Worm (Caenorhabditis elegans) whole organism, L2 larva: ENCODE data around the gene gmap-2.

Source experiments
- C34F6.9 ChIP-seq: fragments of 150-350 bp; optimal IDR thresholded peaks from 2 replicates; lab custom pipeline; 2014; ENCODE audit warnings: missing biosample characterization, missing genetic modification characterization
- F13H6.1 ChIP-seq: sonication (generic microtip); optimal IDR thresholded peaks from 2 replicates; lab custom pipeline; 2016; ENCODE audit warnings: missing genetic modification characterization, missing compliant biosample characterization
- Y55F3AM.14 ChIP-seq: fragments of 200-800 bp; sonication (Bioruptor generic); optimal IDR thresholded peaks from 2 replicates; lab custom pipeline; 2018; ENCODE audit warnings: mild to moderate bottlenecking, missing genetic modification characterization, missing compliant biosample characterization
- ZK546.5 ChIP-seq: sonication (generic microtip); optimal IDR thresholded peaks from 2 replicates; lab custom pipeline; 2017; ENCODE audit warnings: missing biosample characterization, missing genetic modification characterization
- alr-1 ChIP-seq: fragments of 150-350 bp; optimal IDR thresholded peaks from 2 replicates; lab custom pipeline; 2014; ENCODE audit warnings: missing biosample characterization, missing genetic modification characterization
- blmp-1 ChIP-seq: sonication (generic microtip); optimal IDR thresholded peaks from 2 replicates; lab custom pipeline; 2017; ENCODE audit warnings: missing genetic modification characterization, mild to moderate bottlenecking, missing compliant biosample characterization, antibody characterized with exemption, moderate library complexity; ENCODE audit not compliant: insufficient read depth
- ceh-82 ChIP-seq: fragments of 150-350 bp; optimal IDR thresholded peaks from 2 replicates; lab custom pipeline; 2014; ENCODE audit warnings: missing biosample characterization, missing genetic modification characterization
- dmd-4 ChIP-seq: sonication (generic microtip); optimal IDR thresholded peaks from 2 replicates; lab custom pipeline; 2017; ENCODE audit warnings: missing biosample characterization, missing genetic modification characterization
- egl-27 ChIP-seq: sonication (generic microtip); optimal IDR thresholded peaks from 3 replicates; lab custom pipeline; 2017; ENCODE audit warnings: missing biosample characterization, missing genetic modification reagents, missing genetic modification characterization
- elt-1 ChIP-seq: fragments of 150-350 bp; optimal IDR thresholded peaks from 2 replicates; lab custom pipeline; 2014; ENCODE audit warnings: missing biosample characterization, missing genetic modification characterization
- elt-3 ChIP-seq: sonication (generic microtip); optimal IDR thresholded peaks from 2 replicates; lab custom pipeline; 2017; ENCODE audit warnings: missing biosample characterization, missing genetic modification characterization
- fos-1 ChIP-seq: fragments of 150-350 bp; optimal IDR thresholded peaks from 2 replicates; lab custom pipeline; 2014; ENCODE audit warnings: missing biosample characterization, missing genetic modification characterization
- gmeb-1 ChIP-seq: fragments of 150-350 bp; optimal IDR thresholded peaks from 2 replicates; lab custom pipeline; 2014; ENCODE audit warnings: missing biosample characterization, missing genetic modification characterization
- lin-13 ChIP-seq: fragments of 150-350 bp; optimal IDR thresholded peaks from 2 replicates; lab custom pipeline; 2014; ENCODE audit warnings: missing biosample characterization, missing genetic modification reagents, missing genetic modification characterization
- lin-39 ChIP-seq: fragments of 150-350 bp; optimal IDR thresholded peaks from 2 replicates; lab custom pipeline; 2014; ENCODE audit warnings: missing biosample characterization, missing genetic modification reagents, missing genetic modification characterization
- lsy-2 ChIP-seq, 2 experiments: fragments of 150-350 bp in 1 of 2; sonication (generic microtip) in 1 of 2; optimal IDR thresholded peaks; 2 replicates each; lab custom pipeline; 2014 to 2017; ENCODE audit warnings: missing biosample characterization in 2 of 2, missing genetic modification characterization in 2 of 2
- mbf-1 ChIP-seq: sonication (generic microtip); optimal IDR thresholded peaks from 2 replicates; lab custom pipeline; 2017; ENCODE audit warnings: missing biosample characterization, missing genetic modification characterization
- nhr-129 ChIP-seq: fragments of 150-350 bp; optimal IDR thresholded peaks from 2 replicates; lab custom pipeline; 2014; ENCODE audit warnings: missing biosample characterization, missing genetic modification characterization
- nhr-21 ChIP-seq: fragments of 150-350 bp; optimal IDR thresholded peaks from 2 replicates; lab custom pipeline; 2014; ENCODE audit warnings: missing biosample characterization, missing genetic modification characterization
- nhr-237 ChIP-seq: fragments of 150-350 bp; optimal IDR thresholded peaks from 2 replicates; lab custom pipeline; 2014; ENCODE audit warnings: missing biosample characterization, missing genetic modification characterization
- nhr-25 ChIP-seq: fragments of 150-350 bp; sonication (generic microtip); optimal IDR thresholded peaks from 3 replicates; lab custom pipeline; 2014; ENCODE audit warnings: missing biosample characterization, missing genetic modification characterization
- nhr-6 ChIP-seq: fragments of 150-350 bp; optimal IDR thresholded peaks from 2 replicates; lab custom pipeline; 2014; ENCODE audit warnings: missing biosample characterization, missing genetic modification characterization
- nhr-77 ChIP-seq: fragments of 150-350 bp; optimal IDR thresholded peaks from 2 replicates; lab custom pipeline; 2014; ENCODE audit warnings: missing biosample characterization, missing genetic modification characterization
- skn-1 ChIP-seq: sonication (generic microtip); optimal IDR thresholded peaks from 2 replicates; lab custom pipeline; 2017; ENCODE audit warnings: missing biosample characterization, missing genetic modification characterization
- sma-3 ChIP-seq: sonication (generic microtip); optimal IDR thresholded peaks from 2 replicates; lab custom pipeline; 2016; ENCODE audit warnings: missing genetic modification reagents, missing genetic modification characterization, missing compliant biosample characterization
- sma-9 ChIP-seq, 2 experiments: fragments of 150-350 bp in 1 of 2; sonication (generic microtip) in 1 of 2; optimal IDR thresholded peaks; 2 replicates each; lab custom pipeline; 2014 to 2016; ENCODE audit warnings: missing genetic modification characterization in 2 of 2, mild to moderate bottlenecking in 1 of 2, missing biosample characterization in 1 of 2, missing compliant biosample characterization in 1 of 2, missing genetic modification reagents in 1 of 2, moderate library complexity in 1 of 2
- snpc-4 ChIP-seq: fragments of 150-350 bp; optimal IDR thresholded peaks from 2 replicates; lab custom pipeline; 2014; ENCODE audit warnings: missing biosample characterization, missing genetic modification characterization
- unc-39 ChIP-seq: fragments of 150-350 bp; optimal IDR thresholded peaks from 2 replicates; lab custom pipeline; 2014; ENCODE audit warnings: missing biosample characterization, missing genetic modification characterization
- unc-55 ChIP-seq: fragments of 150-350 bp; sonication (generic microtip); optimal IDR thresholded peaks from 3 replicates; lab custom pipeline; 2014; ENCODE audit warnings: missing biosample characterization, missing genetic modification reagents, missing genetic modification characterization
- zag-1 ChIP-seq: fragments of 150-350 bp; optimal IDR thresholded peaks from 2 replicates; lab custom pipeline; 2014; ENCODE audit warnings: missing biosample characterization, missing genetic modification characterization
- ztf-4 ChIP-seq: fragments of 150-350 bp; optimal IDR thresholded peaks from 2 replicates; lab custom pipeline; 2014; ENCODE audit warnings: missing biosample characterization, missing genetic modification characterization

The gmap-2 gene

DNA sequence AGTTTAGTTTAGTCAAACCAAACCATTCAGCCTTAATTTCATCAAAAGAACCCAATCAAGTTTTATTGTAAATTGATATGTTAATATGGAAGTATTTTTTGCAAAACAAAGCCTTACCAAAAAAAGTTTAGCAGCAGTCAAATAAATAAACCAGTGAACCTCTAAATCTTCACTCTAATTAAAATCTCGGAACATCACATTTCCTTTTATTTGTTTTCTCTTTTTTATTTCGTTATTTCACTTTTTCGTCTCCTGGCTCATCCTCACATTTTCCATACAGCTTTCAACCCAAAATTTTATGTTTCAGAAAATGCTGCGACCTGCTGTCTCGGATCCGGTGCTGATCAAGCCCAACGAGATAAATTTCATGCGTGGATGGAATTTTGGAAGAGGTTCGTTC, 13.1 kb downstream of the gmap-2 start, which contains the start of gene C34E7.3:
C34E7.3 (plus strand) TSS at position 301 of the 400 bp plus-strand sequence.
- TF ChIP-seq lsy-2 (tag; optimal IDR thresholded peaks at IDR 0.05; lab: Kevin White, UChicago) (no peak), sma-9 (GFP tag; optimal IDR thresholded peaks at IDR 0.05; lab: Kevin White, UChicago) (no peak), sma-9 (tag; optimal IDR thresholded peaks at IDR 0.05; lab: Kevin White, UChicago) (no peak), elt-1 (tag; lab: Kevin White, UChicago) (no peak), egl-27 (no peak), nhr-21 (tag; lab: Kevin White, UChicago) (no peak), F13H6.1 (tag; lab: Kevin White, UChicago) (no peak), dmd-4 (tag; lab: Kevin White, UChicago) (no peak), ztf-4 (tag; lab: Kevin White, UChicago) (no peak), elt-3 (no peak), mbf-1 (tag; lab: Kevin White, UChicago) (no peak), ZK546.5 (tag; lab: Kevin White, UChicago) (no peak), alr-1 (tag; lab: Kevin White, UChicago) (no peak), zag-1 (tag; lab: Kevin White, UChicago) (no peak), nhr-237 (tag; lab: Kevin White, UChicago) (no peak), ceh-82 (no peak)

DNA sequence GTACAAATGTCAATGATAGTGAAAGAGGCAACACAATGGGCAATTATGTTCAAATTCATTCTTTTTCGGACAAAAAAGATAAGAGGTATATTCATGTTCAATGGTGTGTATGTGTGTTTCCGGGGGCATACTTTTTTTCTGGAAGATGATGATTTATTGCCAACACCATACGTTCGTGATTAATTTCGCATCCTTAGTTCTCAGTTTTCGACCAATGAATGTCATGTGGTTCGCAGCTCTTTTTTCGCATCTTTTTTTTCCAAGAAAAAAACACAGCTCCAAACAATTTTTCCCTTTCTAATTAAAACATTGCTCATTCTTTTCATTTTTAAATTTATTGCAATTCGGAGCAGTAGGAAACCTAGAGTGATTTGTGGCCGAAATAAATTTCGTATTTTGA, 14.3 kb downstream of the gmap-2 start:
- TF ChIP-seq Y55F3AM.14 (GFP tag; lab: Kevin White, UChicago) (no peak), fos-1 (tag; lab: Kevin White, UChicago) (peak; percentile 32), egl-27 (no peak), nhr-237 (tag; lab: Kevin White, UChicago) (no peak)

- TF ChIP-seq unc-55 (GFP tag; lab: Kevin White, UChicago) (peak; percentile 35), Y55F3AM.14 (GFP tag; lab: Kevin White, UChicago) (no peak), nhr-21 (tag; lab: Kevin White, UChicago) (no peak), lsy-2 (tag; optimal IDR thresholded peaks at IDR 0.05; lab: Kevin White, UChicago) (no peak)
These were observed 16.1 kb downstream of the gmap-2 start for ce11 chrX:12926998-12927397.

- no peak for TF ChIP-seq gmeb-1 (tag; lab: Kevin White, UChicago)
These were observed 24.6 kb downstream of the gmap-2 start for ce11 chrX:12918454-12918853.

ce11 chrX:12916418-12916817, 26.6 kb downstream of the gmap-2 start:
- no peak for TF ChIP-seq mbf-1 (tag; lab: Kevin White, UChicago)
- no peak for TF ChIP-seq lin-39 (tag; lab: Kevin White, UChicago)
- no peak for TF ChIP-seq sma-3 (GFP tag; lab: Kevin White, UChicago)
- TF ChIP-seq nhr-21 (tag; lab: Kevin White, UChicago), result no peak
- TF ChIP-seq, all 48 proteins: peak for 0

DNA sequence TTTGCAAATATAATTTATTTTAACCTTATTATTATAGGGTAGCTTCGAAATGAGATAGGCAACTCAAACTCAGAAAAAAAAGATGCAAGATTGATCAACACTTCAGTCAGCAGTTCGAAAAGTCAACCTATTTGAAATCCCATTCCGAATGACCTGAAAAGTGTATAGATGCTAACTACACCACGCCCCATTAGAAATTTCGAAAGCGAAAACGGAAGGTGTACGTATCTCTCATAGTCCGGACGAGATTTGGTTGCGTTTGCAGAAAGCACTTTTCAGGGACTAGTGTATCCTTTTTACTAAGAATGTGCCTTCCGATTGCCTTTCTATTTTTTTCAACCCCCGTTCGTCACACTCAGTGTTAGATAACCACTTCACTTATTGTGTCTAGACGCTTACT, 27.4 kb downstream of the gmap-2 start:
- no peak for TF ChIP-seq dmd-4 (tag; lab: Kevin White, UChicago)
- no peak for TF ChIP-seq skn-1 (tag; lab: Kevin White, UChicago)
- no peak for TF ChIP-seq lin-39 (tag; lab: Kevin White, UChicago)
- TF ChIP-seq elt-3, result no peak
- no peak for TF ChIP-seq lin-13
- TF ChIP-seq nhr-77 (tag; lab: Kevin White, UChicago), result no peak
- no peak for TF ChIP-seq alr-1 (tag; lab: Kevin White, UChicago)
- no peak for TF ChIP-seq nhr-6 (tag; lab: Kevin White, UChicago)
- no peak for TF ChIP-seq unc-39
- TF ChIP-seq snpc-4 (tag; lab: Kevin White, UChicago), result no peak
- TF ChIP-seq nhr-25 (tag; lab: Kevin White, UChicago), result no peak
- no peak for TF ChIP-seq C34F6.9
- TF ChIP-seq blmp-1, result no peak
- TF ChIP-seq nhr-129 (tag; lab: Kevin White, UChicago), result no peak
- TF ChIP-seq, all 48 proteins: peak for 0
